Worm (Caenorhabditis elegans) whole organism, L4 larva: ENCODE measurements around the gene enol-1.

Experiments used
- aly-2 ChIP-seq: sonication (generic microtip); optimal IDR thresholded peaks from 2 replicates; lab custom pipeline; 2018; ENCODE audit warnings: missing biosample characterization, missing genetic modification characterization
- dve-1 ChIP-seq: sonication (generic microtip); optimal IDR thresholded peaks from 2 replicates; lab custom pipeline; 2017; ENCODE audit warnings: antibody characterized with exemption, mild to moderate bottlenecking, missing genetic modification characterization, missing compliant biosample characterization; ENCODE audit not compliant: insufficient read depth
- nhr-48 ChIP-seq: sonication (generic microtip); optimal IDR thresholded peaks from 2 replicates; lab custom pipeline; 2016; ENCODE audit warnings: mild to moderate bottlenecking, missing genetic modification characterization, missing compliant biosample characterization
- nhr-6 ChIP-seq: fragments of 150-350 bp; optimal IDR thresholded peaks from 2 replicates; lab custom pipeline; 2014; ENCODE audit warnings: missing biosample characterization, missing genetic modification characterization
- skn-1 ChIP-seq: fragments of 150-350 bp; optimal IDR thresholded peaks from 2 replicates; lab custom pipeline; 2014; ENCODE audit warnings: missing biosample characterization, missing genetic modification characterization
- snpc-4 ChIP-seq: fragments of 150-350 bp; optimal IDR thresholded peaks from 2 replicates; lab custom pipeline; 2014; ENCODE audit warnings: missing biosample characterization, missing genetic modification characterization
- unc-39 ChIP-seq: sonication (generic microtip); optimal IDR thresholded peaks from 2 replicates; lab custom pipeline; 2017; ENCODE audit warnings: missing biosample characterization, missing genetic modification characterization

DNA sequence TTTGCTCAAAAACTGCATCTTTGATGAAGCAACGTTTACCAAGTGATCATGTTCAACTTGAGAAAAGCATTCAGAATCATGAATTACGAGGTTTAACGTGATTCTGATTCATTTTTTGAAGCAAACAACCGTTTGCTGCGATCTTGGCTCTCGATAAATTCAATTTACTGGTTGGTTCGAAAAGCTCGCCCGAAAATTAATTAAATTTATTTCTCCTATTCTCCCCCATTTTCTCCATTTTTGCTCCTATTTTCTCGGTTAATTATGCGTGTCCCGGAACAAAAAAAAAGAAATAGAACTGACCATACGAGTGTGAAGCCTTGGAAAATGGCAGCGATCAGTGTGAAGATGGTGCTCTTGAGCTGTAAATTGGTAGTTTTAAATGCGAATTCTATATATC lies 26.1 kb downstream of the enol-1 start:
- TF ChIP-seq unc-39 (no peak), nhr-48 (tag; lab: Kevin White, UChicago) (no peak), aly-2 (tag; lab: Kevin White, UChicago) (no peak), snpc-4 (no peak), nhr-6 (tag; lab: Kevin White, UChicago) (no peak), dve-1 (tag; lab: Kevin White, UChicago) (no peak), skn-1 (tag; lab: Kevin White, UChicago) (no peak)
